Worm (Caenorhabditis elegans) whole organism, L1 larva: ENCODE data around the gene twk-39.

ENCODE experiments used
- C04F5.9 ChIP-seq: sonication (generic microtip); optimal IDR thresholded peaks from 2 replicates; lab custom pipeline; 2016; ENCODE audit warnings: missing genetic modification characterization, missing compliant biosample characterization
- F16B12.6 ChIP-seq: fragments of 150-350 bp; optimal IDR thresholded peaks from 2 replicates; lab custom pipeline; 2014; ENCODE audit warnings: missing biosample characterization, missing genetic modification characterization
- Y116A8C.19 ChIP-seq: sonication (generic microtip); optimal IDR thresholded peaks from 2 replicates; lab custom pipeline; 2016; ENCODE audit warnings: missing compliant biosample characterization, missing genetic modification characterization, borderline replicate concordance
- alr-1 ChIP-seq: fragments of 200-800 bp; sonication (Bioruptor generic); optimal IDR thresholded peaks from 2 replicates; lab custom pipeline; 2018; ENCODE audit warnings: borderline replicate concordance, mild to moderate bottlenecking, missing genetic modification characterization, missing compliant biosample characterization
- aly-2 ChIP-seq: fragments of 150-350 bp; optimal IDR thresholded peaks from 2 replicates; lab custom pipeline; 2014; ENCODE audit warnings: missing biosample characterization, missing genetic modification characterization
- ama-1 ChIP-seq: fragments of 150-350 bp; optimal IDR thresholded peaks from 2 replicates; lab custom pipeline; 2014
- blmp-1 ChIP-seq: fragments of 150-350 bp; optimal IDR thresholded peaks from 2 replicates; lab custom pipeline; 2014; ENCODE audit warnings: missing biosample characterization, missing genetic modification characterization
- ceh-63 ChIP-seq: fragments of 200-800 bp; sonication (Bioruptor generic); optimal IDR thresholded peaks from 2 replicates; lab custom pipeline; 2018; ENCODE audit warnings: mild to moderate bottlenecking, missing genetic modification characterization, missing compliant biosample characterization
- ceh-90 ChIP-seq: sonication (generic microtip); optimal IDR thresholded peaks from 2 replicates; lab custom pipeline; 2016; ENCODE audit warnings: missing genetic modification characterization, missing compliant biosample characterization
- ces-1 ChIP-seq: fragments of 150-350 bp; optimal IDR thresholded peaks from 2 replicates; lab custom pipeline; 2014; ENCODE audit warnings: missing biosample characterization, missing genetic modification reagents, missing genetic modification characterization
- dsc-1 ChIP-seq: sonication (generic microtip); optimal IDR thresholded peaks from 2 replicates; lab custom pipeline; 2016; ENCODE audit warnings: mild to moderate bottlenecking, missing genetic modification characterization, missing compliant biosample characterization
- efl-1 ChIP-seq, 4 experiments: fragments of 150-350 bp; optimal IDR thresholded peaks in 3 of 4; peaks in 1 of 4; 1 replicate in 1 of 4; 2 replicates in 3 of 4; lab custom pipeline; 2014; ENCODE audit warnings: missing biosample characterization in 2 of 4, missing genetic modification characterization in 2 of 4, missing genetic modification reagents in 2 of 4
- egl-27 ChIP-seq, 2 experiments: fragments of 150-350 bp in 1 of 2; sonication (generic microtip); optimal IDR thresholded peaks; 3 replicates each; lab custom pipeline; 2017 to 2018; ENCODE audit warnings: missing biosample characterization in 2 of 2, missing genetic modification characterization in 2 of 2, missing genetic modification reagents in 2 of 2
- elt-3 ChIP-seq, 6 experiments: fragments of 150-350 bp in 1 of 6; sonication (generic microtip); optimal IDR thresholded peaks; 2 replicates each; lab custom pipeline; 2017 to 2018; ENCODE audit warnings: missing biosample characterization in 6 of 6, missing genetic modification characterization in 6 of 6, inconsistent platforms in 1 of 6
- fkh-8 ChIP-seq: sonication (generic microtip); optimal IDR thresholded peaks from 2 replicates; lab custom pipeline; 2016; ENCODE audit warnings: mild to moderate bottlenecking, missing genetic modification characterization, missing compliant biosample characterization
- grh-1 ChIP-seq: fragments of 200-800 bp; sonication (Bioruptor generic); IDR thresholded peaks from 2 replicates; pipeline ENCODE4 v1.3.6; 2022; ENCODE audit warnings: missing genetic modification reagents, missing genetic modification characterization, missing compliant biosample characterization
- hpl-2 ChIP-seq: fragments of 150-350 bp; optimal IDR thresholded peaks from 2 replicates; lab custom pipeline; 2014; ENCODE audit warnings: missing biosample characterization, missing genetic modification reagents, missing genetic modification characterization
- irx-1 ChIP-seq: sonication (generic microtip); optimal IDR thresholded peaks from 2 replicates; lab custom pipeline; 2016; ENCODE audit warnings: missing genetic modification characterization, missing compliant biosample characterization
- isw-1 ChIP-seq: fragments of 200-800 bp; sonication (Bioruptor generic); IDR thresholded peaks from 2 replicates; pipeline ENCODE4 v1.3.6; 2022; ENCODE audit warnings: missing genetic modification characterization, missing compliant biosample characterization
- lin-14 ChIP-seq: fragments of 200-800 bp; sonication (Bioruptor generic); optimal IDR thresholded peaks from 2 replicates; lab custom pipeline; 2018; ENCODE audit warnings: mild to moderate bottlenecking, missing genetic modification characterization, moderate library complexity, missing compliant biosample characterization
- lin-15B ChIP-seq: fragments of 150-350 bp; sonication (generic microtip); optimal IDR thresholded peaks from 3 replicates; lab custom pipeline; 2014; ENCODE audit warnings: missing biosample characterization, missing genetic modification characterization
- lin-35 ChIP-seq, 2 experiments: fragments of 150-350 bp; optimal IDR thresholded peaks; 2 replicates each; lab custom pipeline; 2014; ENCODE audit warnings: missing biosample characterization in 2 of 2, missing genetic modification characterization in 2 of 2, missing genetic modification reagents in 2 of 2
- lin-39 ChIP-seq: fragments of 150-350 bp; optimal IDR thresholded peaks from 2 replicates; lab custom pipeline; 2014; ENCODE audit warnings: missing biosample characterization, missing genetic modification reagents, missing genetic modification characterization
- lsy-2 ChIP-seq, 2 experiments: fragments of 150-350 bp; optimal IDR thresholded peaks; 2 replicates each; lab custom pipeline; 2014; ENCODE audit warnings: missing biosample characterization in 2 of 2, missing genetic modification characterization in 2 of 2
- mef-2 ChIP-seq: fragments of 150-350 bp; optimal IDR thresholded peaks from 2 replicates; lab custom pipeline; 2014; ENCODE audit warnings: missing biosample characterization, missing genetic modification characterization
- nhr-11 ChIP-seq: fragments of 150-350 bp; optimal IDR thresholded peaks from 2 replicates; lab custom pipeline; 2014; ENCODE audit warnings: missing biosample characterization, missing genetic modification characterization
- nhr-12 ChIP-seq: sonication (generic microtip); optimal IDR thresholded peaks from 2 replicates; lab custom pipeline; 2017; ENCODE audit warnings: missing biosample characterization, missing genetic modification characterization
- nhr-19 ChIP-seq: fragments of 200-800 bp; sonication (Bioruptor generic); conservative IDR thresholded peaks from 2 replicates; pipeline ENCODE4 v1.3.6; 2022; ENCODE audit warnings: missing genetic modification characterization, missing compliant biosample characterization
- nhr-237 ChIP-seq: fragments of 150-350 bp; optimal IDR thresholded peaks from 2 replicates; lab custom pipeline; 2014; ENCODE audit warnings: missing biosample characterization, missing genetic modification characterization
- nhr-77 ChIP-seq: fragments of 150-350 bp; optimal IDR thresholded peaks from 2 replicates; lab custom pipeline; 2014; ENCODE audit warnings: missing biosample characterization, missing genetic modification characterization
- nhr-84 ChIP-seq: sonication (generic microtip); optimal IDR thresholded peaks from 2 replicates; lab custom pipeline; 2017; ENCODE audit warnings: missing biosample characterization, missing genetic modification characterization
- nhr-90 ChIP-seq: sonication (generic microtip); optimal IDR thresholded peaks from 2 replicates; lab custom pipeline; 2016; ENCODE audit warnings: mild to moderate bottlenecking, missing genetic modification characterization, missing compliant biosample characterization; ENCODE audit not compliant: poor library complexity
- pax-3 ChIP-seq: fragments of 200-800 bp; sonication (Bioruptor generic); optimal IDR thresholded peaks from 2 replicates; lab custom pipeline; 2018; ENCODE audit warnings: mild to moderate bottlenecking, missing genetic modification characterization, moderate library complexity, missing compliant biosample characterization
- snpc-4 ChIP-seq: fragments of 150-350 bp; optimal IDR thresholded peaks from 2 replicates; lab custom pipeline; 2014; ENCODE audit warnings: missing biosample characterization, missing genetic modification characterization
- snu-23 ChIP-seq: sonication (generic microtip); optimal IDR thresholded peaks from 2 replicates; lab custom pipeline; 2016; ENCODE audit warnings: missing genetic modification characterization, missing compliant biosample characterization
- sox-4 ChIP-seq: sonication (generic microtip); optimal IDR thresholded peaks from 2 replicates; lab custom pipeline; 2016; ENCODE audit warnings: missing genetic modification characterization, missing compliant biosample characterization
- sptf-1 ChIP-seq: fragments of 150-350 bp; optimal IDR thresholded peaks from 2 replicates; lab custom pipeline; 2014; ENCODE audit warnings: missing biosample characterization, missing genetic modification characterization
- tbx-2 ChIP-seq: sonication (generic microtip); optimal IDR thresholded peaks from 2 replicates; lab custom pipeline; 2016; ENCODE audit warnings: missing genetic modification characterization, missing compliant biosample characterization
- tlp-1 ChIP-seq: fragments of 150-350 bp; optimal IDR thresholded peaks from 2 replicates; lab custom pipeline; 2014; ENCODE audit warnings: missing biosample characterization, missing genetic modification characterization
- unc-130 ChIP-seq: fragments of 150-350 bp; optimal IDR thresholded peaks from 2 replicates; lab custom pipeline; 2017; ENCODE audit warnings: missing biosample characterization, missing genetic modification characterization, inconsistent platforms
- unc-62 ChIP-seq: fragments of 150-350 bp; optimal IDR thresholded peaks from 2 replicates; lab custom pipeline; 2014; ENCODE audit warnings: missing biosample characterization, missing genetic modification reagents, missing genetic modification characterization
- unc-86 ChIP-seq: sonication (generic microtip); optimal IDR thresholded peaks from 2 replicates; lab custom pipeline; 2016; ENCODE audit warnings: missing genetic modification characterization, missing compliant biosample characterization
- vab-15 ChIP-seq: sonication (generic microtip); optimal IDR thresholded peaks from 2 replicates; lab custom pipeline; 2017; ENCODE audit warnings: missing genotype, mild to moderate bottlenecking, missing genetic modification characterization, missing compliant biosample characterization
- xbp-1 ChIP-seq: sonication (generic microtip); optimal IDR thresholded peaks from 2 replicates; lab custom pipeline; 2016; ENCODE audit warnings: missing genetic modification characterization, missing compliant biosample characterization
- zip-4 ChIP-seq: fragments of 200-800 bp; sonication (Bioruptor generic); optimal IDR thresholded peaks from 2 replicates; lab custom pipeline; 2018; ENCODE audit warnings: mild to moderate bottlenecking, missing genetic modification characterization, moderate library complexity, missing compliant biosample characterization

The twk-39 gene

DNA sequence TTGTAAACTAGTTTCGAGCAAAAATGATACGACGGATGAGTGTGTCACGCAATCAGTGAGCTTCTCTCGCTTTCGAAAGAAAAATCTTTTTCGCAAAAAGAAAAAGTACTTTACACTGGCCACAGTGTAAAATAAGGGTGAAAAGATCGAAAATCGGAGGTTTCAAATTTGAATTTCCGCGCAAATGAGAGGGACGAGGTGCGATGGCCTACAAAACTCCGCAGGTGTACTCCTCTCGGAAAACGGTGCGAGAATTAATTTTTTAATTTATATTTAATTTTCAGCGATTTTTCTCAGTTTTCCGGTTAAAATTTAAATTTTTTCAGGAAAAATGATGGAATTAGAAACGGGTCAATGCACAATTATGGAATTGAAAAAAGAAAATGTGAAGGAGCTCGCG is 48.8 kb upstream of the twk-39 start, which contains the start of gene mrt-2 (continued):
- no peak for TF ChIP-seq unc-62 (GFP tag; lab: Kevin White, UChicago)
- no peak for TF ChIP-seq egl-27 (tag; optimal IDR thresholded peaks at IDR 0.05; lab: Kevin White, UChicago)
- no peak for TF ChIP-seq tlp-1 (tag; lab: Kevin White, UChicago)
- TF ChIP-seq efl-1 (optimal IDR thresholded peaks at IDR 0.05; lab: Kevin White, UChicago), result peak; percentile 95 to 97
- peak; percentile 97 to 100 for TF ChIP-seq efl-1 (GFP tag; optimal IDR thresholded peaks at IDR 0.05 in 1 of 2; lab: Kevin White, UChicago)
- TF ChIP-seq aly-2 (tag; lab: Kevin White, UChicago), result peak; percentile 47
- peak; percentile 99 for TF ChIP-seq ceh-90 (tag; lab: Kevin White, UChicago)
- peak; percentile 54 for TF ChIP-seq F16B12.6 (tag; lab: Kevin White, UChicago)
- peak; percentile 76 for TF ChIP-seq unc-130
- peak; percentile 87 for TF ChIP-seq lin-39 (tag; lab: Kevin White, UChicago)
- TF ChIP-seq vab-15 (tag; lab: Kevin White, UChicago), result peak; percentile 64
- TF ChIP-seq dsc-1 (tag; lab: Kevin White, UChicago), result peak; percentile 95
- peak; percentile 95 for TF ChIP-seq pax-3
- TF ChIP-seq mef-2 (tag; lab: Kevin White, UChicago), result no peak
- TF ChIP-seq irx-1 (tag; lab: Kevin White, UChicago), result peak; percentile 96
- TF ChIP-seq ces-1 (GFP tag; lab: Kevin White, UChicago), result no peak
- TF ChIP-seq sox-4 (tag; lab: Kevin White, UChicago), result peak; percentile 93
- no peak for TF ChIP-seq sptf-1
- TF ChIP-seq snu-23, result peak; percentile 89
- TF ChIP-seq isw-1 (GFP tag; lab: Robert Waterston, UW), result peak; percentile 78
- no peak for TF ChIP-seq nhr-84 (tag; lab: Kevin White, UChicago)
- peak; percentile 97 for TF ChIP-seq nhr-90
- TF ChIP-seq snpc-4 (tag; lab: Kevin White, UChicago), result peak; percentile 37
- peak; percentile 94 for TF ChIP-seq tbx-2
- TF ChIP-seq lin-14 (GFP tag; lab: Kevin White, UChicago), result no peak
- TF ChIP-seq nhr-12 (tag; lab: Kevin White, UChicago), result no peak
- TF ChIP-seq alr-1 (tag; lab: Kevin White, UChicago), result no peak
- TF ChIP-seq grh-1, result peak; percentile 82
- TF ChIP-seq nhr-237 (tag; lab: Kevin White, UChicago), result no peak
- peak; percentile 80 for TF ChIP-seq fkh-8 (tag; lab: Kevin White, UChicago)
- peak; percentile 90 for TF ChIP-seq nhr-19
- TF ChIP-seq lsy-2 (tag; optimal IDR thresholded peaks at IDR 0.05; lab: Kevin White, UChicago), result peak; percentile 86 to 88
- peak; percentile 6 for TF ChIP-seq ceh-63 (GFP tag; lab: Kevin White, UChicago)
- TF ChIP-seq hpl-2 (GFP tag; lab: Kevin White, UChicago), result no peak
- TF ChIP-seq xbp-1, result peak; percentile 88
- peak in 2 of 6 experiments; percentile 46 to 60 for TF ChIP-seq elt-3 (tag; optimal IDR thresholded peaks at IDR 0.05; lab: Kevin White, UChicago)
- peak; percentile 97 to 98 for TF ChIP-seq lin-35 (GFP tag; optimal IDR thresholded peaks at IDR 0.05; lab: Kevin White, UChicago)
- peak; percentile 91 for TF ChIP-seq C04F5.9
- TF ChIP-seq zip-4 (GFP tag; lab: Kevin White, UChicago), result peak; percentile 39
- TF ChIP-seq unc-86 (tag; lab: Kevin White, UChicago), result peak; percentile 79
- TF ChIP-seq nhr-11 (tag; lab: Kevin White, UChicago), result no peak
- peak; percentile 90 for TF ChIP-seq Y116A8C.19 (tag; lab: Kevin White, UChicago)
- TF ChIP-seq blmp-1, result peak; percentile 69
- TF ChIP-seq lin-15B (tag; lab: Kevin White, UChicago), result peak; percentile 20
- TF ChIP-seq ama-1 (lab: Kevin White, UChicago), result no peak
- peak; percentile 14 for TF ChIP-seq nhr-77
